Fruit fly (Drosophila melanogaster): ENCODE data around the gene mxt.
A peak's percentile ranks its signal among the peaks of the same experiment; 100 is the strongest.

Gene mxt

dm6 chr2L:4801705-4802216 lies 45.3 kb downstream of the mxt start, which contains the start of gene slf:
Gene slf, minus strand, starts transcription at chr2L:4801923.
- no peak for TF ChIP-seq kay (GFP tag; ENCODE audit: borderline replicate concordance)
- no peak for TF ChIP-seq ovo (GFP tag; optimal IDR thresholded peaks at IDR 0.05)
- TF ChIP-seq pad (GFP tag; optimal IDR thresholded peaks at IDR 0.05), result no peak
- TF ChIP-seq cnc (optimal IDR thresholded peaks at IDR 0.05), result no peak
- no peak for TF ChIP-seq CG11617 (GFP tag; optimal IDR thresholded peaks at IDR 0.05)
- no peak for TF ChIP-seq CG12768 (GFP tag; optimal IDR thresholded peaks at IDR 0.05)
- no peak for TF ChIP-seq tj (GFP tag; optimal IDR thresholded peaks at IDR 0.05)
- no peak for TF ChIP-seq Mnt (GFP tag; optimal IDR thresholded peaks at IDR 0.05)
- TF ChIP-seq CG14711 (tag; optimal IDR thresholded peaks at IDR 0.05), result no peak
- no peak for TF ChIP-seq toe (GFP tag; optimal IDR thresholded peaks at IDR 0.05)
- TF ChIP-seq CG7101 (tag; optimal IDR thresholded peaks at IDR 0.05), result no peak
- no peak for TF ChIP-seq CG1620 (GFP tag; optimal IDR thresholded peaks at IDR 0.05)

- no peak for TF ChIP-seq toe (GFP tag; optimal IDR thresholded peaks at IDR 0.05)
Measured at dm6 chr2L:4800033-4800432, 47.1 kb downstream of the mxt start.

dm6 chr2L:4798894-4799293 lies 48.2 kb downstream of the mxt start:
- TF ChIP-seq CG33017 (tag; optimal IDR thresholded peaks at IDR 0.05), result no peak
- TF ChIP-seq Crg-1 (GFP tag; optimal IDR thresholded peaks at IDR 0.05), result no peak
- TF ChIP-seq kay (GFP tag; ENCODE audit: borderline replicate concordance), result no peak
- no peak for TF ChIP-seq bab1 (GFP tag; optimal IDR thresholded peaks at IDR 0.05)
- no peak for TF ChIP-seq Hr96 (GFP tag; optimal IDR thresholded peaks at IDR 0.05)
- TF ChIP-seq Clk (GFP tag; optimal IDR thresholded peaks at IDR 0.05), result no peak
- no peak for TF ChIP-seq pad (GFP tag; optimal IDR thresholded peaks at IDR 0.05)

dm6 chr2L:4797643-4798042 lies 49.5 kb downstream of the mxt start:
- TF ChIP-seq pad (GFP tag; optimal IDR thresholded peaks at IDR 0.05) (no peak), ovo (GFP tag; optimal IDR thresholded peaks at IDR 0.05) (no peak), CG33017 (tag; optimal IDR thresholded peaks at IDR 0.05) (no peak), cic (GFP tag; optimal IDR thresholded peaks at IDR 0.05) (no peak), Clk (GFP tag; optimal IDR thresholded peaks at IDR 0.05) (no peak), CG1620 (GFP tag; optimal IDR thresholded peaks at IDR 0.05) (no peak), CG5204 (GFP tag; optimal IDR thresholded peaks at IDR 0.05) (no peak), tj (GFP tag; optimal IDR thresholded peaks at IDR 0.05) (no peak), Hr96 (GFP tag; optimal IDR thresholded peaks at IDR 0.05) (no peak), CG7045 (GFP tag; optimal IDR thresholded peaks at IDR 0.05) (no peak), Crg-1 (GFP tag; optimal IDR thresholded peaks at IDR 0.05) (no peak), bab1 (GFP tag; optimal IDR thresholded peaks at IDR 0.05) (no peak), CG14711 (tag; optimal IDR thresholded peaks at IDR 0.05) (no peak), CG7101 (tag; optimal IDR thresholded peaks at IDR 0.05) (no peak)

dm6 chr2L:4794524-4794804 lies 52.6 kb downstream of the mxt start, which contains the start of gene CG3294:
Gene CG3294, plus strand, starts transcription at chr2L:4794549.
- TF ChIP-seq Hr96 (GFP tag; optimal IDR thresholded peaks at IDR 0.05) (no peak), cic (GFP tag; optimal IDR thresholded peaks at IDR 0.05) (no peak), CG1620 (GFP tag; optimal IDR thresholded peaks at IDR 0.05) (no peak), CG33017 (tag; optimal IDR thresholded peaks at IDR 0.05) (no peak), toe (GFP tag; optimal IDR thresholded peaks at IDR 0.05) (no peak), bab1 (GFP tag; optimal IDR thresholded peaks at IDR 0.05) (no peak), CG5204 (GFP tag; optimal IDR thresholded peaks at IDR 0.05) (no peak), Crg-1 (GFP tag; optimal IDR thresholded peaks at IDR 0.05) (no peak), CG7045 (GFP tag; optimal IDR thresholded peaks at IDR 0.05) (no peak), kay (GFP tag; ENCODE audit: borderline replicate concordance) (no peak), cnc (optimal IDR thresholded peaks at IDR 0.05) (no peak), pad (GFP tag; optimal IDR thresholded peaks at IDR 0.05) (no peak), CG11617 (GFP tag; optimal IDR thresholded peaks at IDR 0.05) (no peak), Mnt (GFP tag; optimal IDR thresholded peaks at IDR 0.05) (no peak), ovo (GFP tag; optimal IDR thresholded peaks at IDR 0.05) (no peak)

dm6 chr2L:4793780-4794523 lies 53.1 kb downstream of the mxt start, which contains the start of gene fipi:
Gene fipi, minus strand, starts transcription at chr2L:4794044.
- TF ChIP-seq kay (GFP tag; ENCODE audit: borderline replicate concordance) (peak; percentile 93), CG12768 (GFP tag; optimal IDR thresholded peaks at IDR 0.05) (no peak), pad (GFP tag; optimal IDR thresholded peaks at IDR 0.05) (peak; percentile 96)

Measured in whole organism, adult.